Worm (Caenorhabditis elegans): Measurements from ENCODE around the gene T14B4.3.

The T14B4.3 gene

DNA sequence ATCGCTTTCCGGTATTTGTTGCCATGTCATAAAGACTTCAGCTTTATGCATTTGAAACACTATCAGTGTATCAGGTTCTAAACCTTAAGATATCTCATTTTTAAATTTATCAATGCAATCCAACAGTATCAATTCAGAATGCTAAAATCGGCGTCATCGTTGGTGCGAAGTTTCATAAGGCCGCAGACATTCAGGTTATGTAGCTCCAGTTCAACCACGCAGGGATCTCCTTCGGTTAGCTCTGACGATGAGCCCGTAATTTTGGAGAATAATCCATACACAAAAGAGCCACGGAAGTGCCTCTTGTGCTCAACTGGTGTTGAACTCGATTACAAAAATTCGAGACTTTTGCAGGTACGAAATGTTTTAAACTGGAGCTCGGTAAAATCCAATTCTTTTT is 1.3 kb downstream of the T14B4.3 start, which contains the start of gene mrps-18.C:
Gene mrps-18.C, plus strand, starts transcription at position 138 of the 400 bp plus-strand sequence.
- TF ChIP-seq ceh-28 (tag; optimal IDR thresholded peaks at IDR 0.05) (no peak), lin-39 (tag; optimal IDR thresholded peaks at IDR 0.05) (no peak), ZK546.5 (tag; optimal IDR thresholded peaks at IDR 0.05) (no peak), egl-27 (tag; optimal IDR thresholded peaks at IDR 0.05) (no peak), nhr-23 (tag; optimal IDR thresholded peaks at IDR 0.05) (no peak), lsy-12 (tag; optimal IDR thresholded peaks at IDR 0.05) (no peak), nhr-28 (tag; optimal IDR thresholded peaks at IDR 0.05) (no peak), ztf-4 (tag; optimal IDR thresholded peaks at IDR 0.05) (no peak), aly-2 (tag; optimal IDR thresholded peaks at IDR 0.05) (no peak), elt-3 (tag; optimal IDR thresholded peaks at IDR 0.05) (no peak), egl-5 (tag; optimal IDR thresholded peaks at IDR 0.05) (no peak), nhr-43 (tag; optimal IDR thresholded peaks at IDR 0.05; ENCODE audit: poor library complexity, severe bottlenecking) (no peak), pha-4 (tag; optimal IDR thresholded peaks at IDR 0.05) (no peak), jun-1 (tag; optimal IDR thresholded peaks at IDR 0.05) (no peak), fkh-2 (tag; optimal IDR thresholded peaks at IDR 0.05) (no peak), fkh-10 (GFP tag; optimal IDR thresholded peaks at IDR 0.05) (no peak), snpc-4 (tag; optimal IDR thresholded peaks at IDR 0.05) (no peak)

DNA sequence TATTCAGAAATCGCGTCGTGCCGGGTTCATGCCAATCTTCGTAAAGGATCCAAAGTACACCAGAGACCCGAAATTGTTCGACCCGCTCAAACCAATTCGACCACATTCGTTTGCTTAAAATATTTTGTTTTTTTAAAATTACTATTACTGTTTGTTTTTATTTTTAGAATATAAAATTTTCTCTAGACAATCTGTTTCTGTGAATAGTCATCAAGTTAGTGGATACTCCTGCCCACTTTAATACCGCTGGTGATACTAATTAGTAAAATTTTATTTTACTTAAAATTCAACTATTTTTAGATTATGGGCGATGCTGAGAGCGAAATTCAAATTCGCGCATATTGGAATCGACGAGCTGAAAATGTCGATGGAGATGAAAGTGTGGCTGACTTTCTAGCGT is 1.9 kb downstream of the T14B4.3 start, which contains the start of gene T14B4.1:
Gene T14B4.1, plus strand, starts transcription at position 301 of the 400 bp plus-strand sequence.
- TF ChIP-seq ama-1 (optimal IDR thresholded peaks at IDR 0.05) (no peak), nhr-77 (tag; optimal IDR thresholded peaks at IDR 0.05) (no peak), lin-39 (tag; optimal IDR thresholded peaks at IDR 0.05) (no peak)

DNA sequence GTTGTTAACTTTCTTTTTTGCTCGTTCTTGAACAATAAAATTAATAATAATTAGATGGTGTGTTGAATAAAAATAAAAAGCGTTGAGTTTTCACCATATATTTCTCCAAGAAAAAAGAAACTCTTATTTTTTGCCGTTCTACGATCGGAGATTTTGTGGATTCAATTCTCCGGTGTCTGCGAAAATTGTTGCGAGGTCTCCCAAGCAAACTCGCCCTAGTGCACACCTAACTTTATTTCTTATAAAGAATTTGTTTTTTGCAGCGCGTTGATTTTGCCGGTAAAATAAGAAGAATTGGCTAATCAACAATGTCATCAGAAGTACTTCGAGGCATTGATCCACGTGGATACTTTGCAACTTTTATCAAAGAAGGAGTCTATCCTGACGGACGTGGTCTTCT is 6.7 kb downstream of the T14B4.3 start, which contains the start of gene exos-8:
Gene exos-8, plus strand, starts transcription at position 264 of the 400 bp plus-strand sequence.
- TF ChIP-seq pqm-1 (tag; optimal IDR thresholded peaks at IDR 0.05) (peak; percentile 49), ZK546.5 (tag; optimal IDR thresholded peaks at IDR 0.05) (no peak), lin-15B (tag; optimal IDR thresholded peaks at IDR 0.05) (peak; percentile 83), nhr-28 (tag; optimal IDR thresholded peaks at IDR 0.05) (no peak), unc-62 (GFP tag; optimal IDR thresholded peaks at IDR 0.05) (no peak), R02D3.7 (tag; optimal IDR thresholded peaks at IDR 0.05) (peak; percentile 12), nhr-43 (tag; optimal IDR thresholded peaks at IDR 0.05; ENCODE audit: poor library complexity, severe bottlenecking) (peak; percentile 54), mdl-1 (tag; optimal IDR thresholded peaks at IDR 0.05) (no peak), fos-1 (tag; optimal IDR thresholded peaks at IDR 0.05) (no peak), hmg-11 (tag; optimal IDR thresholded peaks at IDR 0.05) (no peak), elt-2 (tag; optimal IDR thresholded peaks at IDR 0.05) (peak; percentile 37), nhr-23 (tag; optimal IDR thresholded peaks at IDR 0.05) (peak; percentile 50), pha-4 (tag; optimal IDR thresholded peaks at IDR 0.05) (peak; percentile 80), egl-5 (tag; optimal IDR thresholded peaks at IDR 0.05) (peak; percentile 61), ceh-28 (tag; optimal IDR thresholded peaks at IDR 0.05) (no peak), ceh-9 (tag; optimal IDR thresholded peaks at IDR 0.05) (no peak), nhr-237 (tag; optimal IDR thresholded peaks at IDR 0.05) (no peak), nhr-25 (tag; optimal IDR thresholded peaks at IDR 0.05) (peak; percentile 40), nfya-1 (tag; optimal IDR thresholded peaks at IDR 0.05; ENCODE audit: insufficient read depth) (peak; percentile 65)

DNA sequence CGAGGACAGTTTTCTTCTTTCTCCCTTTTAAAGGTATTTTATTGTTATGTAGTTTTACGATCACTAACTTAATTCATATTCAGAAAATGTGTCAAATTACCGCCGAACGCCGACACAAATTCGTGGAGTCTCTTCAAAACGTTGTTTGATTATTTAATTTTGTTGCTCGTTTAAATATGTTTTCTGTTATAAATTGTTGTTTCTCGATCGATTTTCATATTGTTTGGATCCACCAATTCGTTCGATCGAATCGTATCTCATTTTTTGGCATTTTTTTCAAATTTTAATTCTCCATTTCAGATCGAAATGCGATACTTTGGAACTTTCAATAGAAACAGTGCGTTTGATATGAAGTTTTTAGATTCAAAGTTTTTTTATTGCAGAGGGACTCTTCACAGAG is 7.9 kb downstream of the T14B4.3 start, which contains the start of gene F41G3.6:
Gene F41G3.6, plus strand, starts transcription at position 301 of the 400 bp plus-strand sequence.
- no peak for TF ChIP-seq pha-4 (tag; optimal IDR thresholded peaks at IDR 0.05)
- TF ChIP-seq egl-5 (tag; optimal IDR thresholded peaks at IDR 0.05) = no peak
- TF ChIP-seq nhr-23 (tag; optimal IDR thresholded peaks at IDR 0.05) = no peak
- no peak for TF ChIP-seq sea-2 (GFP tag; optimal IDR thresholded peaks at IDR 0.05)
- TF ChIP-seq tbx-2 (tag; optimal IDR thresholded peaks at IDR 0.05) = no peak
- TF ChIP-seq nhr-25 (tag; optimal IDR thresholded peaks at IDR 0.05) = no peak
- TF ChIP-seq nhr-43 (tag; optimal IDR thresholded peaks at IDR 0.05; ENCODE audit: poor library complexity, severe bottlenecking) = no peak
- no peak for TF ChIP-seq elt-2 (tag; optimal IDR thresholded peaks at IDR 0.05)
- TF ChIP-seq lsy-12 (tag; optimal IDR thresholded peaks at IDR 0.05) = no peak
- no peak for TF ChIP-seq nhr-67 (tag; optimal IDR thresholded peaks at IDR 0.05)
- no peak for TF ChIP-seq nhr-77 (tag; optimal IDR thresholded peaks at IDR 0.05)
- no peak for TF ChIP-seq R02D3.7 (tag; optimal IDR thresholded peaks at IDR 0.05)
- no peak for TF ChIP-seq nhr-12 (tag; optimal IDR thresholded peaks at IDR 0.05)
- no peak for TF ChIP-seq fkh-2 (tag; optimal IDR thresholded peaks at IDR 0.05)
- no peak for TF ChIP-seq hmg-11 (tag; optimal IDR thresholded peaks at IDR 0.05)
- no peak for TF ChIP-seq eor-1 (tag; optimal IDR thresholded peaks at IDR 0.05)

Data from whole organism, L3 larva.